Fruit fly (Drosophila melanogaster) whole organism, pupa: ENCODE results near the gene Skel.
A peak's percentile ranks its signal among the peaks of the same experiment; 100 is the strongest.

Experiments
- CG10348 ChIP-seq: fragments of 200-800 bp; sonication (Bioruptor generic); IDR thresholded peaks from 2 replicates; pipeline ENCODE4 v1.3.6; 2022; ENCODE audit warnings: missing biosample characterization, missing genetic modification characterization
- CG12605 ChIP-seq: fragments of 200-800 bp; sonication (Bioruptor generic); IDR thresholded peaks from 2 replicates; pipeline ENCODE4 v1.3.6; 2022; ENCODE audit warnings: missing biosample characterization, missing genetic modification characterization
- CG13204 ChIP-seq: fragments of 200-800 bp; sonication (Bioruptor generic); optimal IDR thresholded peaks from 2 replicates; lab custom pipeline; 2018; ENCODE audit warnings: missing biosample characterization, mild to moderate bottlenecking, missing genetic modification characterization, moderate library complexity
- CG14655 ChIP-seq: fragments of 200-800 bp; sonication (Bioruptor generic); optimal IDR thresholded peaks from 3 replicates; lab custom pipeline; 2017; ENCODE audit warnings: mild to moderate bottlenecking, missing biosample characterization, missing genetic modification reagents, missing genetic modification characterization
- CG15710 ChIP-seq: fragments of 200-800 bp; sonication (Bioruptor generic); optimal IDR thresholded peaks from 2 replicates; lab custom pipeline; 2018; ENCODE audit warnings: missing biosample characterization, mild to moderate bottlenecking, missing genetic modification characterization, moderate library complexity
- CG17806 ChIP-seq: fragments of 200-800 bp; sonication (Bioruptor generic); optimal IDR thresholded peaks from 2 replicates; lab custom pipeline; 2018; ENCODE audit warnings: missing biosample characterization, mild to moderate bottlenecking, missing genetic modification characterization, moderate library complexity
- CG32121 ChIP-seq: fragments of 200-800 bp; sonication (Bioruptor generic); IDR thresholded peaks from 2 replicates; pipeline ENCODE4 v1.3.6; 2022; ENCODE audit warnings: missing biosample characterization, missing genetic modification characterization
- CG34367 ChIP-seq: fragments of 200-800 bp; sonication (Bioruptor generic); optimal IDR thresholded peaks from 2 replicates; lab custom pipeline; 2018; ENCODE audit warnings: missing biosample characterization, mild to moderate bottlenecking, missing genetic modification characterization
- CG4496 ChIP-seq: fragments of 200-800 bp; sonication (Bioruptor generic); IDR thresholded peaks from 3 replicates; pipeline ENCODE4 v1.3.6; 2022; ENCODE audit warnings: missing biosample characterization, missing genetic modification characterization
- CG8159 ChIP-seq: fragments of 200-800 bp; sonication (Bioruptor generic); optimal IDR thresholded peaks from 3 replicates; lab custom pipeline; 2018; ENCODE audit warnings: missing biosample characterization, mild to moderate bottlenecking, missing genetic modification characterization, moderate library complexity
- CG8301 ChIP-seq: fragments of 200-800 bp; sonication (Bioruptor generic); optimal IDR thresholded peaks from 2 replicates; lab custom pipeline; 2018; ENCODE audit warnings: missing biosample characterization, mild to moderate bottlenecking, missing genetic modification characterization
- CG9948 ChIP-seq: fragments of 200-800 bp; sonication (Bioruptor generic); optimal IDR thresholded peaks from 2 replicates; lab custom pipeline; 2018; ENCODE audit warnings: missing biosample characterization, mild to moderate bottlenecking, missing genetic modification characterization, moderate library complexity
- D1 ChIP-seq: fragments of 200-800 bp; sonication (Bioruptor generic); optimal IDR thresholded peaks from 2 replicates; lab custom pipeline; 2018; ENCODE audit warnings: missing biosample characterization, mild to moderate bottlenecking, missing genetic modification characterization, moderate library complexity
- EcR ChIP-seq: fragments of 200-800 bp; sonication (Bioruptor generic); optimal IDR thresholded peaks from 3 replicates; lab custom pipeline; 2019; ENCODE audit warnings: missing biosample characterization, missing genetic modification characterization, mild to moderate bottlenecking, moderate library complexity, missing genetic modification reagents
- Ets98B ChIP-seq: fragments of 200-800 bp; sonication (Bioruptor generic); IDR thresholded peaks from 2 replicates; pipeline ENCODE4 v1.3.6; 2022; ENCODE audit warnings: missing biosample characterization, missing genetic modification characterization
- Pif1A ChIP-seq: fragments of 200-800 bp; sonication (Bioruptor generic); optimal IDR thresholded peaks from 3 replicates; lab custom pipeline; 2016; ENCODE audit warnings: missing biosample characterization, missing genetic modification characterization
- Pif1B ChIP-seq: fragments of 200-800 bp; sonication (Bioruptor generic); optimal IDR thresholded peaks from 3 replicates; lab custom pipeline; 2016; ENCODE audit warnings: missing biosample characterization, missing genetic modification characterization
- Snoo ChIP-seq: fragments of 200-800 bp; sonication (Bioruptor generic); optimal IDR thresholded peaks from 3 replicates; lab custom pipeline; 2017; ENCODE audit warnings: missing biosample characterization, mild to moderate bottlenecking, missing genetic modification characterization, inconsistent platforms
- fd96Ca ChIP-seq: fragments of 200-800 bp; sonication (Bioruptor generic); IDR thresholded peaks from 3 replicates; pipeline ENCODE4 v1.3.6; 2022; ENCODE audit warnings: missing biosample characterization, missing genetic modification characterization
- gl ChIP-seq: fragments of 200-800 bp; sonication (Bioruptor generic); optimal IDR thresholded peaks from 2 replicates; lab custom pipeline; 2018; ENCODE audit warnings: missing biosample characterization, mild to moderate bottlenecking, missing genetic modification characterization
- rn ChIP-seq: fragments of 200-800 bp; sonication (Bioruptor generic); IDR thresholded peaks from 2 replicates; pipeline ENCODE4 v1.3.6; 2022; ENCODE audit warnings: missing biosample characterization, missing genetic modification characterization

Gene Skel

DNA sequence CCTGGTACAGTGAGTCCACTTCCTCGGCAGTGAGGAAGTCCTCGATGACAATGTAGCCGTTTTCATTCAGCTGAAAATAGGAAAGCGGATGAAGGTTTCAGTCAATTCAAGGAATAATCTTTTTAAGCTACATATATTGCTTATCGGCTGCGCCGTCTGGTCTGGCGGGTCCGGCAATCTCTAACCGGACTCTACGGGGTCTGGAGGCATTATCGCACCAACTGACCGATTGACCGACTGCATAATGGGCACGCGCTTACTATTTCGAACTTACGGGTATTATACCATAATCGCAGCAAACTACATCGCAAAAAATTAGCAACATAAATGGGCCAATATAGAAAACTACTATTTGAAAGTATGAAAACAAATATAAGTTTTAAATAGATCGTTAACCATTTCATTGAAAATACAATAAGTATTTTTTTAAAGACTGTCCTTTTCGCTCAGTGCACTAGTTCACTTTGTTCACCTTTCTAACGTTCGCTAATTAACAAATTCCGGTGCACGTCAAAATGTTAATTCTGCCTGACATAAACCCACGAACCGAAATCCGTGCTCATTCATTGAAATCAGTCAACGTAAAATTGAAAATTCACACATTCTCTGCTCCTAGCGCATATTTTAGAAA is 7.7 kb upstream of the Skel start:
- TF ChIP-seq fd96Ca (peak; percentile 63), CG4496 (GFP tag; lab: Robert Waterston, UW) (no peak), CG32121 (GFP tag; lab: Robert Waterston, UW) (peak; percentile 46; the same call in 1 of the 2 replicates), Snoo (tag; lab: Kevin White, UChicago) (no peak), CG14655 (GFP tag; lab: Kevin White, UChicago) (no peak), Pif1B (no peak), Ets98B (peak; percentile 24; the same call in 1 of the 2 replicates), D1 (no peak), CG8159 (tag; lab: Kevin White, UChicago) (no peak)
- TF ChIP-seq, all 21 proteins: peak for 3

DNA sequence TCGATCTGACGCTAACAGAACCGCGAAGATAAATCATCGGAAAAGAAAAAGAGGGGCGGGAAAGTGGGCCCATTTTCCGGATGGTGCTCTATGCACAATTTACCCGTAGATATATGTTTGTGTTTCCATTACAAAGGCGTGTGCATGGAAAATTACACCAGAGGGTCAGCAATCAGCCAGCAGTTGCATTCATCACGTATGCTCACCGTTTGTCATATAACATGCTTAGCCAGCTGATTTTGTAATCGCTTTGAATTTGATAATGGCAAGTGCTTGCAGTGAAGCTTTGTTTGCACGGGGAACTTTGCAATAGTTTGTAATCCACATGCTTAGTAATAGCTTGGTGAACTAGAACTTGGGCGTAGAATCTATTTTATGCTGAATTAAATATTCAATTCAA is 6.8 kb upstream of the Skel start:
- TF ChIP-seq CG14655 (GFP tag; lab: Kevin White, UChicago): no peak
- no peak for TF ChIP-seq CG8301
- no peak for TF ChIP-seq CG9948
- TF ChIP-seq D1: no peak
- no peak for TF ChIP-seq rn (GFP tag; lab: Robert Waterston, UW)

DNA sequence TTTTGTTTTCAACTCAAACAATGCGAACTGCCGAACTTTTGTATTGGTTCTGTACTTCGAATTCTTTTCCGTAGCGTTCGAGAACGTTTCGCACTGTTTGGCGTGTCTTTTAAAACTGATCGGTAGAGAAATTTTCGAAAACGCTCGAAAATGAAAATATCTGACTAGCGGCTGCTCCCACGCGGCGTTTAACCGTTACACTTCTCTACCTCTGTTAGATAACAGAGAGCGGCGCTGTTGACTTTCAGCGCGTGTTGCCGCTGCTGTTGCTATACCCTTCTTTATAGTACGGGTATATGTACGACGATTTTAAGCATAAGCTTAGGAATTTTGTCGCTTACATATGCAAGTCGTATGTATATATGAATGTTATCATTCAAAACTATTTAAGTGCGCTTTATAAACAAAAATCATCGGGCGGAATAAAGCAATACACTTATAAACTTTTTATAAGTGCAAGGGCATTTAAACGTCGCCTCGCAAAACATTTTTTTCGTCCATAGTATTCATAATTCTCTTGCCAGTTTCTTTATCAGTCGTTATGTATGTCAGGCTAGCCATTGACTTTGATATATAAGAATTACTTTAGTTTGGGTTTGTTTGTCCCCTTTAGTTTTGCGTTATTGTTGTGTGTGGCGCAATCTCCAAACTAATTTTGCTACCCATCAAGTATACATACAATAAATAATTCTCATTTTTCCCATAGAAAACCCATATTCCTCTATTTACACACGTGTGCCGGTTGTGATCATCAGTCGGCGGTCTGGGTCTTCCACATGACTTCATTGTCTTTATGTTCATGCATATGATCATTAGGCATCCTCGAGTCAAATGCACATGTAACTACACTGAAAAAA is 5.7 kb upstream of the Skel start, which contains the start of gene Phyhd1:
Gene Phyhd1, minus strand, starts transcription at position 101 of the 857 bp plus-strand sequence.
- TF ChIP-seq CG17806 (tag; lab: Kevin White, UChicago) (peak; percentile 76), CG14655 (GFP tag; lab: Kevin White, UChicago) (peak; percentile 75), Snoo (tag; lab: Kevin White, UChicago) (peak; percentile 21), D1 (peak; percentile 45), gl (tag; lab: Kevin White, UChicago) (peak; percentile 53), CG13204 (GFP tag; lab: Kevin White, UChicago) (peak; percentile 28), EcR (GFP tag; lab: Kevin White, UChicago) (peak; percentile 12), CG15710 (tag; lab: Kevin White, UChicago) (peak; percentile 81), Ets98B (peak; percentile 84), CG8159 (tag; lab: Kevin White, UChicago) (peak; percentile 81), fd96Ca (peak; percentile 91), CG10348 (GFP tag; lab: Robert Waterston, UW) (peak; percentile 70), CG4496 (GFP tag; lab: Robert Waterston, UW) (peak; percentile 93), Pif1B (peak; percentile 81), CG8301 (peak; percentile 86), rn (GFP tag; lab: Robert Waterston, UW) (peak; percentile 67), CG12605 (GFP tag; lab: Robert Waterston, UW) (peak; percentile 78), Pif1A (peak; percentile 87), CG32121 (GFP tag; lab: Robert Waterston, UW) (peak; percentile 84), CG34367 (tag; lab: Kevin White, UChicago) (peak; percentile 71), CG9948 (peak; percentile 79)

DNA sequence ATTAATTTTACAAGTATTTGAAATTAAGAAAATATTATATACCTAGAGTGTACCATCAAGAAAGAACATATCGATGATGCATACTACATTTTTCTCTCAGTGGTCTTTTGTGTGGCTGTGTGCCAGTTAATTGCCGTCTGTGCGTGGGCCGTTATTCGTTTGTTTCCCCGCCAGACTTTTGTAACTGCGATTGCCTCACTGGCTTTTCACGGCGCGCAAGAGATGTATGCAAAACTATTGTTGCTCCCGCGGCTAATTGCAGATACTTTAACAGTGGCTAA is 5.1 kb upstream of the Skel start:
- TF ChIP-seq Pif1B (no peak), D1 (no peak), CG12605 (GFP tag; lab: Robert Waterston, UW) (0 out of 2 replicates have a peak, but pooled peaks have one; percentile 24), CG14655 (GFP tag; lab: Kevin White, UChicago) (no peak), Pif1A (no peak), CG4496 (GFP tag; lab: Robert Waterston, UW) (peak; percentile 63), CG8301 (no peak), Snoo (tag; lab: Kevin White, UChicago) (no peak), fd96Ca (peak; percentile 64), CG34367 (tag; lab: Kevin White, UChicago) (no peak), CG17806 (tag; lab: Kevin White, UChicago) (no peak), CG13204 (GFP tag; lab: Kevin White, UChicago) (no peak), gl (tag; lab: Kevin White, UChicago) (no peak), Ets98B (peak; percentile 76), EcR (GFP tag; lab: Kevin White, UChicago) (no peak), rn (GFP tag; lab: Robert Waterston, UW) (0 out of 2 replicates have a peak, but pooled peaks have one; percentile 33), CG32121 (GFP tag; lab: Robert Waterston, UW) (peak; percentile 76), CG10348 (GFP tag; lab: Robert Waterston, UW) (no peak)

DNA sequence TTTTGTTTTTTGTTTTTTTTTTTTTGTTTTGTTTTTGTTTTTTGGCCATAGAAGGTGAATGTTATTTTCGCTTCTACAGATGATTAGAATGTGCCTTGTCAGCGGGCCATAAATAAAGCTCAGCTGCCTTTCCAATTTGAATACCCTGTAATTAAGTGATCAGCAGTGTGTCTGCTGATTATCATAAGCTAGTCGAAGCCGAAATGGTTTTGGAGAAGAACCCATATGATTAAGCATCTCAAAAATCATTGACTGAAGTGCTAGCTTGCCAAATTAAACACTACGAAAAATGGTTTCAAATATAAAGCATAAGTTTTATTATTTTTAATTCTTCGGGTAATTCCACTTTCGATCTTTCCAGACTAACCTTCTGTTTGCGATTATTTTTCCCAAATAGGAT is 3.5 kb upstream of the Skel start:
- no peak for TF ChIP-seq D1
- no peak for TF ChIP-seq Ets98B
- no peak for TF ChIP-seq CG17806 (tag; lab: Kevin White, UChicago)
- TF ChIP-seq EcR (GFP tag; lab: Kevin White, UChicago): no peak
- TF ChIP-seq rn (GFP tag; lab: Robert Waterston, UW): no peak
- no peak for TF ChIP-seq CG12605 (GFP tag; lab: Robert Waterston, UW)
- no peak for TF ChIP-seq fd96Ca
- TF ChIP-seq CG32121 (GFP tag; lab: Robert Waterston, UW): no peak
- no peak for TF ChIP-seq CG13204 (GFP tag; lab: Kevin White, UChicago)
- no peak for TF ChIP-seq CG15710 (tag; lab: Kevin White, UChicago)
- no peak for TF ChIP-seq Pif1B
- no peak for TF ChIP-seq Pif1A
- no peak for TF ChIP-seq Snoo (tag; lab: Kevin White, UChicago)
